Worm (Caenorhabditis elegans): ENCODE measurements around the gene C55A6.7.

The C55A6.7 gene

ce11 chrV:11532964-11533363 is 12.6 kb upstream of the C55A6.7 start (continued):
- no peak for TF ChIP-seq ceh-32 (tag; optimal IDR thresholded peaks at IDR 0.05; ENCODE audit: poor library complexity)
- TF ChIP-seq nhr-6 (tag; optimal IDR thresholded peaks at IDR 0.05), result no peak
- no peak for TF ChIP-seq ceh-28 (tag; optimal IDR thresholded peaks at IDR 0.05)
- peak; percentile 70 for TF ChIP-seq set-16 (GFP tag; IDR thresholded peaks at IDR 0.05)
- TF ChIP-seq F37D6.2 (tag; optimal IDR thresholded peaks at IDR 0.05), result no peak
- peak; percentile 72; the same call in 1 of the 2 replicates for TF ChIP-seq egl-43 (GFP tag; IDR thresholded peaks at IDR 0.05)
- TF ChIP-seq tra-1 (GFP tag; IDR thresholded peaks at IDR 0.05), result no peak
- no peak for TF ChIP-seq zfp-2 (tag; optimal IDR thresholded peaks at IDR 0.05)
- TF ChIP-seq mdt-29 (GFP tag; IDR thresholded peaks at IDR 0.05), result peak; percentile 31; the same call in 1 of the 2 replicates
- 0 out of 2 replicates have a peak, but pooled peaks have one; percentile 18 for TF ChIP-seq arid-1 (GFP tag; conservative IDR thresholded peaks at IDR 0.05)
- TF ChIP-seq T20F7.1 (GFP tag; optimal IDR thresholded peaks at IDR 0.05), result no peak
- no peak for TF ChIP-seq ctbp-1 (GFP tag; IDR thresholded peaks at IDR 0.05)
- TF ChIP-seq rbr-2 (tag; optimal IDR thresholded peaks at IDR 0.05), result peak; percentile 18
- no peak for TF ChIP-seq hif-1 (tag; optimal IDR thresholded peaks at IDR 0.05)
- TF ChIP-seq daf-8 (GFP tag; IDR thresholded peaks at IDR 0.05), result no peak
- no peak for TF ChIP-seq snpc-1.2 (GFP tag; IDR thresholded peaks at IDR 0.05)
- no peak for TF ChIP-seq lin-1 (GFP tag; IDR thresholded peaks at IDR 0.05)
- no peak for TF ChIP-seq lin-39 (tag; optimal IDR thresholded peaks at IDR 0.05)
- TF ChIP-seq nhr-41 (GFP tag; IDR thresholded peaks at IDR 0.05), result no peak
- TF ChIP-seq F10B5.3 (tag; optimal IDR thresholded peaks at IDR 0.05), result no peak
- peak; percentile 25 for TF ChIP-seq mep-1 (tag; optimal IDR thresholded peaks at IDR 0.05)
- TF ChIP-seq skn-1 (tag; optimal IDR thresholded peaks at IDR 0.05), result no peak
- TF ChIP-seq T26A8.4 (GFP tag; IDR thresholded peaks at IDR 0.05), result 0 out of 2 replicates have a peak, but pooled peaks have one; percentile 33
- TF ChIP-seq unc-62 (GFP tag; optimal IDR thresholded peaks at IDR 0.05 in 1 of 2), result peak in 1 of 2 experiments; percentile 62
- TF ChIP-seq unc-62 (tag; optimal IDR thresholded peaks at IDR 0.05), result no peak
- no peak for TF ChIP-seq dmd-8 (GFP tag; IDR thresholded peaks at IDR 0.05)
- no peak for TF ChIP-seq nhr-77 (tag; optimal IDR thresholded peaks at IDR 0.05)
- no peak for TF ChIP-seq nhr-11 (tag; optimal IDR thresholded peaks at IDR 0.05)
- TF ChIP-seq dmd-6 (GFP tag; IDR thresholded peaks at IDR 0.05), result no peak
- no peak for TF ChIP-seq ceh-82 (tag; optimal IDR thresholded peaks at IDR 0.05)
- no peak for TF ChIP-seq R02D3.7 (tag; optimal IDR thresholded peaks at IDR 0.05)
- no peak for TF ChIP-seq aly-2 (tag; optimal IDR thresholded peaks at IDR 0.05)
- TF ChIP-seq ama-1 (optimal IDR thresholded peaks at IDR 0.05), result peak; percentile 64
- no peak for TF ChIP-seq gei-8 (GFP tag; optimal IDR thresholded peaks at IDR 0.05)
- no peak for TF ChIP-seq vab-7 (GFP tag; IDR thresholded peaks at IDR 0.05)

ce11 chrV:11532535-11532853 is 12.2 kb upstream of the C55A6.7 start:
- TF ChIP-seq unc-62 (GFP tag; optimal IDR thresholded peaks at IDR 0.05 in 1 of 2), result peak in 1 of 2 experiments; percentile 93
- TF ChIP-seq unc-62 (tag; optimal IDR thresholded peaks at IDR 0.05), result no peak
- TF ChIP-seq Y105C5A.15 (GFP tag; IDR thresholded peaks at IDR 0.05), result no peak
- TF ChIP-seq Y5F2A.4 (GFP tag; optimal IDR thresholded peaks at IDR 0.05), result no peak
- no peak for TF ChIP-seq F26F4.8 (GFP tag; conservative IDR thresholded peaks at IDR 0.05)
- no peak for TF ChIP-seq dve-1 (tag; optimal IDR thresholded peaks at IDR 0.05; ENCODE audit: insufficient read depth)
- TF ChIP-seq tag-97 (GFP tag; IDR thresholded peaks at IDR 0.05), result no peak
- TF ChIP-seq dmd-6 (GFP tag; IDR thresholded peaks at IDR 0.05), result 0 out of 2 replicates have a peak, but pooled peaks have one; percentile 4
- no peak for TF ChIP-seq spr-3 (GFP tag; optimal IDR thresholded peaks at IDR 0.05)
- TF ChIP-seq lin-38 (GFP tag; IDR thresholded peaks at IDR 0.05), result no peak
- no peak for TF ChIP-seq ces-1 (GFP tag; optimal IDR thresholded peaks at IDR 0.05)
- no peak for TF ChIP-seq ceh-82 (tag; optimal IDR thresholded peaks at IDR 0.05)
- TF ChIP-seq unc-39 (tag; optimal IDR thresholded peaks at IDR 0.05), result no peak
- 0 out of 2 replicates have a peak, but pooled peaks have one; percentile 10 for TF ChIP-seq ctbp-1 (GFP tag; IDR thresholded peaks at IDR 0.05)
- no peak for TF ChIP-seq nhr-102 (tag; optimal IDR thresholded peaks at IDR 0.05)
- peak; percentile 24 for TF ChIP-seq aha-1 (tag)
- TF ChIP-seq pha-4 (GFP tag; IDR thresholded peaks at IDR 0.05), result no peak
- no peak for TF ChIP-seq pha-4 (tag; optimal IDR thresholded peaks at IDR 0.05)
- TF ChIP-seq ama-1 (optimal IDR thresholded peaks at IDR 0.05), result peak; percentile 11
- TF ChIP-seq ceh-44 (GFP tag; IDR thresholded peaks at IDR 0.05), result no peak
- TF ChIP-seq nhr-42 (GFP tag; IDR thresholded peaks at IDR 0.05), result no peak
- no peak for TF ChIP-seq D1046.2 (GFP tag; IDR thresholded peaks at IDR 0.05)
